Fruit fly (Drosophila melanogaster): ENCODE data around the gene CG31715.

The CG31715 gene

DNA sequence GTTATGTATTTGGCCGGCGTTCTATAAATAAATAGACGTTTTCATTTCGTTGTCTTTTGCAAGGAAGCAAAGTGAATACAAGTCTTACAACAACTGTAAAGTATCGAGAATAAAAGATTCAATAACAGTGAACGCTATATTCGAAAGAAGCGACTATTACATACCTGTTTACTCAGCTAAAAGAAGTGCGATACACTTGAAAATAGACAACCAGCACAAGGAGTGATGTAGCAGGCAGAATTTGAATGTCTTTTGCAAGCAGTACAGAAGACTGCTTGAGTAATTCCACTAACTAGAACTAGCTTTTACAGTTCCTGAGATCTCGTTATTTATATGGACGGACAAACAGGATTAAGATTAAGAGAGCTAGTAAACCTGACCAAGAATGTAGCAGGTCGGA lies 43.1 kb upstream of the CG31715 start (continued):
- no peak for TF ChIP-seq kay (GFP tag; optimal IDR thresholded peaks at IDR 0.05)
- no peak for TF ChIP-seq hkb (optimal IDR thresholded peaks at IDR 0.05)
- TF ChIP-seq hkb (GFP tag; IDR thresholded peaks at IDR 0.05): no peak
- TF ChIP-seq CG11696 (GFP tag; IDR thresholded peaks at IDR 0.05): no peak
- no peak for TF ChIP-seq Drgx (GFP tag; IDR thresholded peaks at IDR 0.05)
- peak; percentile 5 for TF ChIP-seq CG4820 (GFP tag; optimal IDR thresholded peaks at IDR 0.05)
- TF ChIP-seq fu2 (GFP tag; optimal IDR thresholded peaks at IDR 0.05): no peak
- TF ChIP-seq zfh2 (GFP tag; optimal IDR thresholded peaks at IDR 0.05): no peak
- no peak for TF ChIP-seq Nf-YA (GFP tag; IDR thresholded peaks at IDR 0.05)
- TF ChIP-seq CG6254 (GFP tag; optimal IDR thresholded peaks at IDR 0.05): no peak
- peak; percentile 65 for TF ChIP-seq CG30020 (tag; optimal IDR thresholded peaks at IDR 0.05)
- peak; percentile 65 for TF ChIP-seq CG1603 (tag; optimal IDR thresholded peaks at IDR 0.05)
- no peak for TF ChIP-seq seq (GFP tag; IDR thresholded peaks at IDR 0.05)
- TF ChIP-seq CG18599 (GFP tag; optimal IDR thresholded peaks at IDR 0.05): no peak
- no peak for TF ChIP-seq z (GFP tag; IDR thresholded peaks at IDR 0.05)
- no peak for TF ChIP-seq CG4730 (GFP tag; IDR thresholded peaks at IDR 0.05)
- peak; percentile 24 for TF ChIP-seq Sry-δ (GFP tag; optimal IDR thresholded peaks at IDR 0.05)
- TF ChIP-seq CG4707 (GFP tag; optimal IDR thresholded peaks at IDR 0.05): no peak
- peak; percentile 1 for TF ChIP-seq Xbp1 (GFP tag; optimal IDR thresholded peaks at IDR 0.05)
- peak; percentile 91 for TF ChIP-seq CG12155 (GFP tag; optimal IDR thresholded peaks at IDR 0.05)
- TF ChIP-seq CG18619 (GFP tag; optimal IDR thresholded peaks at IDR 0.05): no peak
- TF ChIP-seq peb (GFP tag; IDR thresholded peaks at IDR 0.05): no peak
- no peak for TF ChIP-seq en (GFP tag; optimal IDR thresholded peaks at IDR 0.05)
- no peak for TF ChIP-seq CG7745 (tag; optimal IDR thresholded peaks at IDR 0.05)
- TF ChIP-seq CG12104 (GFP tag; optimal IDR thresholded peaks at IDR 0.05): no peak
- peak; percentile 35 for TF ChIP-seq inv (GFP tag; IDR thresholded peaks at IDR 0.05; ENCODE audit: partially characterized antibody)
- no peak for TF ChIP-seq CG1024 (GFP tag; IDR thresholded peaks at IDR 0.05)
- no peak for TF ChIP-seq lmd (GFP tag; IDR thresholded peaks at IDR 0.05)
- TF ChIP-seq CG12659 (GFP tag; optimal IDR thresholded peaks at IDR 0.05): peak; percentile 74
- no peak for TF ChIP-seq cwo (GFP tag; optimal IDR thresholded peaks at IDR 0.05)
- TF ChIP-seq CG9215 (GFP tag; IDR thresholded peaks at IDR 0.05): no peak
- no peak for TF ChIP-seq CG17802 (tag; optimal IDR thresholded peaks at IDR 0.05)
- TF ChIP-seq dysf (GFP tag; IDR thresholded peaks at IDR 0.05): no peak
- no peak for TF ChIP-seq vvl (GFP tag; IDR thresholded peaks at IDR 0.05)
- TF ChIP-seq CG43689 (GFP tag; IDR thresholded peaks at IDR 0.05): no peak
- TF ChIP-seq CG2129 (GFP tag; IDR thresholded peaks at IDR 0.05; ENCODE audit: partially characterized antibody): no peak
- no peak for TF ChIP-seq CG15479 (GFP tag; optimal IDR thresholded peaks at IDR 0.05)
- no peak for TF ChIP-seq CG3838 (GFP tag; optimal IDR thresholded peaks at IDR 0.05)
- no peak for TF ChIP-seq D (optimal IDR thresholded peaks at IDR 0.05)
- no peak for TF ChIP-seq D (GFP tag; optimal IDR thresholded peaks at IDR 0.05)
- TF ChIP-seq CG2202 (tag; optimal IDR thresholded peaks at IDR 0.05): no peak
- TF ChIP-seq CG10565 (GFP tag; optimal IDR thresholded peaks at IDR 0.05): no peak
- TF ChIP-seq Dp (GFP tag; optimal IDR thresholded peaks at IDR 0.05): peak; percentile 31
- peak; percentile 54 for TF ChIP-seq bbx (GFP tag; IDR thresholded peaks at IDR 0.05; ENCODE audit: partially characterized antibody)
- TF ChIP-seq CG13894 (tag; optimal IDR thresholded peaks at IDR 0.05): no peak
- TF ChIP-seq slou (GFP tag; optimal IDR thresholded peaks at IDR 0.05): no peak
- TF ChIP-seq CG5953 (GFP tag; IDR thresholded peaks at IDR 0.05): no peak
- peak in 1 of 2 experiments; percentile 33 for TF ChIP-seq dpn (GFP tag; optimal IDR thresholded peaks at IDR 0.05)
- no peak for TF ChIP-seq wek (GFP tag; optimal IDR thresholded peaks at IDR 0.05)
- no peak for TF ChIP-seq pum (GFP tag; optimal IDR thresholded peaks at IDR 0.05)
- peak; percentile 85 for TF ChIP-seq MBD-R2 (GFP tag; IDR thresholded peaks at IDR 0.05)
- peak; percentile 22 for TF ChIP-seq NfI (GFP tag; optimal IDR thresholded peaks at IDR 0.05)
- no peak for TF ChIP-seq CG5245 (GFP tag; optimal IDR thresholded peaks at IDR 0.05)
